Fruit fly (Drosophila melanogaster): Measurements from ENCODE around the gene sqz.

sqz gene

dm6 chr3R:19182848-19183247, 18.8 kb downstream of the sqz start (continued):
- no peak for TF ChIP-seq row (GFP tag; IDR thresholded peaks at IDR 0.05)
- TF ChIP-seq z (GFP tag; IDR thresholded peaks at IDR 0.05) = no peak
- no peak for TF ChIP-seq lmd (GFP tag; IDR thresholded peaks at IDR 0.05)
- no peak for TF ChIP-seq Dek (tag; optimal IDR thresholded peaks at IDR 0.05)
- no peak for TF ChIP-seq Mad (GFP tag; optimal IDR thresholded peaks at IDR 0.05)
- no peak for TF ChIP-seq CG10267 (tag; optimal IDR thresholded peaks at IDR 0.05)
- TF ChIP-seq CG13424 (tag; optimal IDR thresholded peaks at IDR 0.05) = peak; percentile 4
- TF ChIP-seq CG12744 (GFP tag; optimal IDR thresholded peaks at IDR 0.05) = no peak
- no peak for TF ChIP-seq D19A (tag; optimal IDR thresholded peaks at IDR 0.05)
- no peak for TF ChIP-seq gro (GFP tag; optimal IDR thresholded peaks at IDR 0.05)
- no peak for TF ChIP-seq emc (GFP tag; optimal IDR thresholded peaks at IDR 0.05)
- TF ChIP-seq Fer1 (GFP tag; optimal IDR thresholded peaks at IDR 0.05) = no peak
- no peak for TF ChIP-seq CG7786 (GFP tag; optimal IDR thresholded peaks at IDR 0.05)
- no peak for TF ChIP-seq ab (GFP tag; optimal IDR thresholded peaks at IDR 0.05)
- TF ChIP-seq Oli (tag; optimal IDR thresholded peaks at IDR 0.05) = no peak
- TF ChIP-seq hth (optimal IDR thresholded peaks at IDR 0.05) = no peak
- no peak for TF ChIP-seq NC2α (GFP tag; optimal IDR thresholded peaks at IDR 0.05)
- TF ChIP-seq CG11560 (tag; IDR thresholded peaks at IDR 0.05) = no peak
- no peak for TF ChIP-seq CG2116 (GFP tag; optimal IDR thresholded peaks at IDR 0.05)
- no peak for TF ChIP-seq croc (GFP tag; conservative IDR thresholded peaks at IDR 0.05)
- TF ChIP-seq Chrac-16 (GFP tag; optimal IDR thresholded peaks at IDR 0.05) = no peak
- no peak for TF ChIP-seq CG10979 (tag; optimal IDR thresholded peaks at IDR 0.05)
- TF ChIP-seq lola (GFP tag; optimal IDR thresholded peaks at IDR 0.05) = no peak
- no peak for TF ChIP-seq gsb (GFP tag; IDR thresholded peaks at IDR 0.05)
- TF ChIP-seq Neu2 (GFP tag; optimal IDR thresholded peaks at IDR 0.05; ENCODE audit: borderline replicate concordance) = no peak
- TF ChIP-seq wor (GFP tag; IDR thresholded peaks at IDR 0.05) = no peak
- TF ChIP-seq cato (GFP tag; optimal IDR thresholded peaks at IDR 0.05; ENCODE audit: borderline replicate concordance) = no peak
- TF ChIP-seq salm (tag; optimal IDR thresholded peaks at IDR 0.05) = no peak
- TF ChIP-seq fru (optimal IDR thresholded peaks at IDR 0.05) = no peak
- TF ChIP-seq Dref (GFP tag; IDR thresholded peaks at IDR 0.05) = no peak
- no peak for TF ChIP-seq CG13775 (GFP tag; optimal IDR thresholded peaks at IDR 0.05)
- TF ChIP-seq HHEX (GFP tag; optimal IDR thresholded peaks at IDR 0.05) = peak; percentile 46
- no peak for TF ChIP-seq en (GFP tag; optimal IDR thresholded peaks at IDR 0.05)
- no peak for TF ChIP-seq grn (GFP tag; optimal IDR thresholded peaks at IDR 0.05)
- TF ChIP-seq ssp (GFP tag; IDR thresholded peaks at IDR 0.05) = no peak
- TF ChIP-seq Hr51 (GFP tag; optimal IDR thresholded peaks at IDR 0.05) = no peak
- TF ChIP-seq dan (GFP tag; IDR thresholded peaks at IDR 0.05) = no peak
- 0 out of 2 replicates have a peak, but pooled peaks have one; percentile 13 for TF ChIP-seq Ptx1 (GFP tag; IDR thresholded peaks at IDR 0.05)
- TF ChIP-seq HLH54F (GFP tag; optimal IDR thresholded peaks at IDR 0.05) = no peak
- TF ChIP-seq CG8924 (tag; optimal IDR thresholded peaks at IDR 0.05) = no peak
- no peak for TF ChIP-seq psq (GFP tag; optimal IDR thresholded peaks at IDR 0.05)
- no peak for TF ChIP-seq run (tag; optimal IDR thresholded peaks at IDR 0.05)
- TF ChIP-seq knrl (GFP tag; IDR thresholded peaks at IDR 0.05; ENCODE audit: partially characterized antibody) = no peak
- TF ChIP-seq Spps (tag; optimal IDR thresholded peaks at IDR 0.05) = no peak
- peak; percentile 17 for TF ChIP-seq nerfin-1 (tag; optimal IDR thresholded peaks at IDR 0.05)
- no peak for TF ChIP-seq Dip3 (GFP tag; optimal IDR thresholded peaks at IDR 0.05)
- no peak for TF ChIP-seq CG12219 (GFP tag; optimal IDR thresholded peaks at IDR 0.05)
- no peak for TF ChIP-seq sisA (GFP tag; IDR thresholded peaks at IDR 0.05)
- no peak for TF ChIP-seq CG12659 (GFP tag; optimal IDR thresholded peaks at IDR 0.05)
- peak; percentile 36 for TF ChIP-seq Lhr (GFP tag; optimal IDR thresholded peaks at IDR 0.05)
- TF ChIP-seq CG16815 (GFP tag; optimal IDR thresholded peaks at IDR 0.05) = no peak
- TF ChIP-seq oc (tag; optimal IDR thresholded peaks at IDR 0.05) = peak; percentile 56
- no peak for TF ChIP-seq CG14441 (GFP tag; IDR thresholded peaks at IDR 0.05)

Measured in whole organism, embryonic.